Worm (Caenorhabditis elegans): ENCODE results near the gene Y51H7BR.4.

ce11 chrII:1529057-1529456 is at the start of gene Y51H7BR.4:
- TF ChIP-seq nhr-76 (tag; optimal IDR thresholded peaks at IDR 0.05), result no peak
- no peak for TF ChIP-seq snpc-4 (tag; optimal IDR thresholded peaks at IDR 0.05)
- TF ChIP-seq nhr-11 (tag; optimal IDR thresholded peaks at IDR 0.05), result no peak
- TF ChIP-seq mdl-1 (tag; optimal IDR thresholded peaks at IDR 0.05), result no peak
- no peak for TF ChIP-seq ces-1 (GFP tag; optimal IDR thresholded peaks at IDR 0.05)
- TF ChIP-seq lin-13 (GFP tag; optimal IDR thresholded peaks at IDR 0.05), result no peak
- no peak for TF ChIP-seq pag-3 (tag; optimal IDR thresholded peaks at IDR 0.05; ENCODE audit: borderline replicate concordance, insufficient read depth)
- no peak for TF ChIP-seq fos-1 (tag; optimal IDR thresholded peaks at IDR 0.05)
- no peak for TF ChIP-seq rnt-1 (tag; optimal IDR thresholded peaks at IDR 0.05)
- no peak for TF ChIP-seq nhr-84 (tag; optimal IDR thresholded peaks at IDR 0.05)

All from whole organism, L1 larva.